Worm (Caenorhabditis elegans) whole organism, L1 larva: Measurements from ENCODE around the gene ZK546.5.

ENCODE experiments used
- C04F5.9 ChIP-seq: sonication (generic microtip); optimal IDR thresholded peaks from 2 replicates; lab custom pipeline; 2016; ENCODE audit warnings: missing genetic modification characterization, missing compliant biosample characterization
- C16A3.4 ChIP-seq: fragments of 150-350 bp; optimal IDR thresholded peaks from 2 replicates; lab custom pipeline; 2014; ENCODE audit warnings: missing biosample characterization, missing genetic modification characterization
- F16B12.6 ChIP-seq: fragments of 150-350 bp; optimal IDR thresholded peaks from 2 replicates; lab custom pipeline; 2014; ENCODE audit warnings: missing biosample characterization, missing genetic modification characterization
- Y116A8C.19 ChIP-seq: sonication (generic microtip); optimal IDR thresholded peaks from 2 replicates; lab custom pipeline; 2016; ENCODE audit warnings: missing compliant biosample characterization, missing genetic modification characterization, borderline replicate concordance
- alr-1 ChIP-seq: fragments of 200-800 bp; sonication (Bioruptor generic); optimal IDR thresholded peaks from 2 replicates; lab custom pipeline; 2018; ENCODE audit warnings: borderline replicate concordance, mild to moderate bottlenecking, missing genetic modification characterization, missing compliant biosample characterization
- aly-2 ChIP-seq: fragments of 150-350 bp; optimal IDR thresholded peaks from 2 replicates; lab custom pipeline; 2014; ENCODE audit warnings: missing biosample characterization, missing genetic modification characterization
- ama-1 ChIP-seq: fragments of 150-350 bp; optimal IDR thresholded peaks from 2 replicates; lab custom pipeline; 2014
- blmp-1 ChIP-seq: fragments of 150-350 bp; optimal IDR thresholded peaks from 2 replicates; lab custom pipeline; 2014; ENCODE audit warnings: missing biosample characterization, missing genetic modification characterization
- ceh-63 ChIP-seq: fragments of 200-800 bp; sonication (Bioruptor generic); optimal IDR thresholded peaks from 2 replicates; lab custom pipeline; 2018; ENCODE audit warnings: mild to moderate bottlenecking, missing genetic modification characterization, missing compliant biosample characterization
- ceh-8 ChIP-seq: fragments of 200-800 bp; sonication (Bioruptor generic); optimal IDR thresholded peaks from 2 replicates; lab custom pipeline; 2018; ENCODE audit warnings: mild to moderate bottlenecking, missing genetic modification characterization, moderate library complexity, missing compliant biosample characterization
- ceh-82 ChIP-seq, 3 experiments: fragments of 150-350 bp in 1 of 3; sonication (generic microtip) in 2 of 3; optimal IDR thresholded peaks; 2 replicates each; lab custom pipeline; 2014 to 2017; ENCODE audit warnings: missing biosample characterization in 3 of 3, missing genetic modification characterization in 3 of 3
- ceh-90 ChIP-seq: sonication (generic microtip); optimal IDR thresholded peaks from 2 replicates; lab custom pipeline; 2016; ENCODE audit warnings: missing genetic modification characterization, missing compliant biosample characterization
- dpl-1 ChIP-seq, 3 experiments: fragments of 150-350 bp in 2 of 3; sonication (generic microtip) in 1 of 3; optimal IDR thresholded peaks; 2 replicates each; lab custom pipeline; 2014 to 2017; ENCODE audit warnings: missing biosample characterization in 3 of 3, missing genetic modification characterization in 3 of 3, missing genetic modification reagents in 3 of 3
- dsc-1 ChIP-seq: sonication (generic microtip); optimal IDR thresholded peaks from 2 replicates; lab custom pipeline; 2016; ENCODE audit warnings: mild to moderate bottlenecking, missing genetic modification characterization, missing compliant biosample characterization
- efl-3 ChIP-seq: fragments of 200-800 bp; sonication (Bioruptor generic); optimal IDR thresholded peaks from 2 replicates; lab custom pipeline; 2018; ENCODE audit warnings: mild to moderate bottlenecking, missing genetic modification characterization, missing compliant biosample characterization
- egl-13 ChIP-seq: sonication (generic microtip); optimal IDR thresholded peaks from 2 replicates; lab custom pipeline; 2016; ENCODE audit warnings: missing genotype, missing genetic modification reagents, missing genetic modification characterization, missing compliant biosample characterization
- egl-27 ChIP-seq, 2 experiments: fragments of 150-350 bp in 1 of 2; sonication (generic microtip); optimal IDR thresholded peaks; 3 replicates each; lab custom pipeline; 2017 to 2018; ENCODE audit warnings: missing biosample characterization in 2 of 2, missing genetic modification characterization in 2 of 2, missing genetic modification reagents in 2 of 2
- elt-2 ChIP-seq: sonication (generic microtip); optimal IDR thresholded peaks from 2 replicates; lab custom pipeline; 2016; ENCODE audit warnings: missing genetic modification characterization, mild to moderate bottlenecking, inconsistent platforms, missing compliant biosample characterization, missing genetic modification reagents
- elt-3 ChIP-seq, 6 experiments: fragments of 150-350 bp in 1 of 6; sonication (generic microtip); optimal IDR thresholded peaks; 2 replicates each; lab custom pipeline; 2017 to 2018; ENCODE audit warnings: missing biosample characterization in 6 of 6, missing genetic modification characterization in 6 of 6, inconsistent platforms in 1 of 6
- ets-5 ChIP-seq: fragments of 200-800 bp; sonication (Bioruptor generic); IDR thresholded peaks from 2 replicates; pipeline ENCODE4 v1.3.6; 2022; ENCODE audit warnings: missing genetic modification characterization, missing compliant biosample characterization
- fkh-4 ChIP-seq: sonication (generic microtip); optimal IDR thresholded peaks from 2 replicates; lab custom pipeline; 2016; ENCODE audit warnings: missing compliant biosample characterization, missing genetic modification characterization, borderline replicate concordance
- fkh-8 ChIP-seq: sonication (generic microtip); optimal IDR thresholded peaks from 2 replicates; lab custom pipeline; 2016; ENCODE audit warnings: mild to moderate bottlenecking, missing genetic modification characterization, missing compliant biosample characterization
- grh-1 ChIP-seq: fragments of 200-800 bp; sonication (Bioruptor generic); IDR thresholded peaks from 2 replicates; pipeline ENCODE4 v1.3.6; 2022; ENCODE audit warnings: missing genetic modification reagents, missing genetic modification characterization, missing compliant biosample characterization
- hlh-17 ChIP-seq: fragments of 200-800 bp; sonication (Bioruptor generic); optimal IDR thresholded peaks from 2 replicates; lab custom pipeline; 2018; ENCODE audit warnings: missing genetic modification characterization, mild to moderate bottlenecking, missing compliant biosample characterization, moderate library complexity, borderline replicate concordance
- hlh-4 ChIP-seq: sonication (generic microtip); optimal IDR thresholded peaks from 2 replicates; lab custom pipeline; 2016; ENCODE audit warnings: mild to moderate bottlenecking, missing genetic modification characterization, missing compliant biosample characterization
- irx-1 ChIP-seq: sonication (generic microtip); optimal IDR thresholded peaks from 2 replicates; lab custom pipeline; 2016; ENCODE audit warnings: missing genetic modification characterization, missing compliant biosample characterization
- jun-1 ChIP-seq: fragments of 150-350 bp; optimal IDR thresholded peaks from 2 replicates; lab custom pipeline; 2014; ENCODE audit warnings: missing biosample characterization, missing genetic modification reagents, missing genetic modification characterization
- lir-3 ChIP-seq: sonication (generic microtip); optimal IDR thresholded peaks from 2 replicates; lab custom pipeline; 2016; ENCODE audit warnings: mild to moderate bottlenecking, missing genetic modification characterization, moderate library complexity, missing compliant biosample characterization; ENCODE audit not compliant: poor library complexity
- mep-1 ChIP-seq: fragments of 150-350 bp; optimal IDR thresholded peaks from 2 replicates; lab custom pipeline; 2014; ENCODE audit warnings: missing biosample characterization, missing genetic modification characterization
- nhr-11 ChIP-seq: fragments of 150-350 bp; optimal IDR thresholded peaks from 2 replicates; lab custom pipeline; 2014; ENCODE audit warnings: missing biosample characterization, missing genetic modification characterization
- nhr-12 ChIP-seq: sonication (generic microtip); optimal IDR thresholded peaks from 2 replicates; lab custom pipeline; 2017; ENCODE audit warnings: missing biosample characterization, missing genetic modification characterization
- nhr-19 ChIP-seq: fragments of 200-800 bp; sonication (Bioruptor generic); conservative IDR thresholded peaks from 2 replicates; pipeline ENCODE4 v1.3.6; 2022; ENCODE audit warnings: missing genetic modification characterization, missing compliant biosample characterization
- nhr-237 ChIP-seq: fragments of 150-350 bp; optimal IDR thresholded peaks from 2 replicates; lab custom pipeline; 2014; ENCODE audit warnings: missing biosample characterization, missing genetic modification characterization
- nhr-28 ChIP-seq: fragments of 150-350 bp; optimal IDR thresholded peaks from 2 replicates; lab custom pipeline; 2014; ENCODE audit warnings: missing biosample characterization, missing genetic modification characterization
- nhr-47 ChIP-seq: sonication (generic microtip); optimal IDR thresholded peaks from 2 replicates; lab custom pipeline; 2016; ENCODE audit warnings: mild to moderate bottlenecking, missing genetic modification characterization, moderate library complexity, missing compliant biosample characterization
- nhr-71 ChIP-seq: sonication (generic microtip); optimal IDR thresholded peaks from 2 replicates; lab custom pipeline; 2016; ENCODE audit warnings: mild to moderate bottlenecking, missing genetic modification characterization, moderate library complexity, missing compliant biosample characterization
- nhr-76 ChIP-seq: sonication (generic microtip); optimal IDR thresholded peaks from 2 replicates; lab custom pipeline; 2017; ENCODE audit warnings: missing biosample characterization, missing genetic modification characterization
- nhr-77 ChIP-seq: fragments of 150-350 bp; optimal IDR thresholded peaks from 2 replicates; lab custom pipeline; 2014; ENCODE audit warnings: missing biosample characterization, missing genetic modification characterization
- nhr-84 ChIP-seq: sonication (generic microtip); optimal IDR thresholded peaks from 2 replicates; lab custom pipeline; 2017; ENCODE audit warnings: missing biosample characterization, missing genetic modification characterization
- nhr-90 ChIP-seq: sonication (generic microtip); optimal IDR thresholded peaks from 2 replicates; lab custom pipeline; 2016; ENCODE audit warnings: mild to moderate bottlenecking, missing genetic modification characterization, missing compliant biosample characterization; ENCODE audit not compliant: poor library complexity
- pag-3 ChIP-seq: sonication (generic microtip); optimal IDR thresholded peaks from 2 replicates; lab custom pipeline; 2017; ENCODE audit warnings: missing genetic modification characterization, mild to moderate bottlenecking, missing compliant biosample characterization, antibody characterized with exemption, borderline replicate concordance; ENCODE audit not compliant: insufficient read depth
- pqm-1 ChIP-seq: sonication (generic microtip); optimal IDR thresholded peaks from 3 replicates; lab custom pipeline; 2017; ENCODE audit warnings: missing biosample characterization, missing genetic modification characterization
- skn-1 ChIP-seq: fragments of 150-350 bp; optimal IDR thresholded peaks from 2 replicates; lab custom pipeline; 2014; ENCODE audit warnings: missing biosample characterization, missing genetic modification characterization
- swsn-7 ChIP-seq: sonication (generic microtip); optimal IDR thresholded peaks from 2 replicates; lab custom pipeline; 2016; ENCODE audit warnings: missing genetic modification characterization, missing compliant biosample characterization
- tlp-1 ChIP-seq: fragments of 150-350 bp; optimal IDR thresholded peaks from 2 replicates; lab custom pipeline; 2014; ENCODE audit warnings: missing biosample characterization, missing genetic modification characterization
- unc-62 ChIP-seq: fragments of 150-350 bp; optimal IDR thresholded peaks from 2 replicates; lab custom pipeline; 2014; ENCODE audit warnings: missing biosample characterization, missing genetic modification reagents, missing genetic modification characterization
- vab-15 ChIP-seq: sonication (generic microtip); optimal IDR thresholded peaks from 2 replicates; lab custom pipeline; 2017; ENCODE audit warnings: missing genotype, mild to moderate bottlenecking, missing genetic modification characterization, missing compliant biosample characterization
- xbp-1 ChIP-seq: sonication (generic microtip); optimal IDR thresholded peaks from 2 replicates; lab custom pipeline; 2016; ENCODE audit warnings: missing genetic modification characterization, missing compliant biosample characterization
- zip-4 ChIP-seq: fragments of 200-800 bp; sonication (Bioruptor generic); optimal IDR thresholded peaks from 2 replicates; lab custom pipeline; 2018; ENCODE audit warnings: mild to moderate bottlenecking, missing genetic modification characterization, moderate library complexity, missing compliant biosample characterization
- ztf-11 ChIP-seq, 2 experiments: sonication (generic microtip); optimal IDR thresholded peaks; 2 replicates each; lab custom pipeline; 2016 to 2017; ENCODE audit warnings: missing genetic modification characterization in 2 of 2, missing biosample characterization in 1 of 2, missing compliant biosample characterization in 1 of 2
- ztf-4 ChIP-seq: fragments of 150-350 bp; optimal IDR thresholded peaks from 2 replicates; lab custom pipeline; 2014; ENCODE audit warnings: missing biosample characterization, missing genetic modification characterization

Gene ZK546.5

DNA sequence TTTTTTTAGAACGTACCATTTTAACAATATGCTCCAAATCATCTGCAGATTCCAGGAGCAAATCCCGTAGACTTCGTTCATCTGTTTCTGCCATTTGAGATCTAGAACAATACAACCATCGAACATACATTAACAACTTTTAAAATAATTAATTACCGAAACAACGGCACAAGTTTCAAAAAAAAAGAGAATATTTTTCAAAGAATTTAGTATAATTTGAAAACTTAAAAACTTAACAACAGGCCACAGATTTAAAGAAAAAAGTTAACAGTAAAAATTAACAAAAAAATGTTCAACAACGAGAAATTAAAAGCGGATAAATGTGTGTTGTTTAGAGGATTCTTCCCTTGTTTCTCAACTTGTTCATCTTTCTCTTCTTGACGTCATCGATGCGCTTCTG is 8.2 kb downstream of the ZK546.5 start, which contains the start of gene mdt-4:
TSS of gene mdt-4 (minus strand) at position 101 of the 400 bp plus-strand sequence.
- TF ChIP-seq zip-4 (GFP tag; lab: Kevin White, UChicago) (no peak), tlp-1 (no peak), swsn-7 (tag; lab: Kevin White, UChicago) (no peak), nhr-28 (tag; lab: Kevin White, UChicago) (no peak), alr-1 (no peak), blmp-1 (tag; lab: Kevin White, UChicago) (no peak), ceh-63 (no peak), aly-2 (no peak), pqm-1 (tag; lab: Kevin White, UChicago) (no peak), nhr-84 (tag; lab: Kevin White, UChicago) (no peak), nhr-19 (GFP tag; lab: Robert Waterston, UW) (no peak), ets-5 (GFP tag; lab: Robert Waterston, UW) (no peak), C04F5.9 (tag; lab: Kevin White, UChicago) (no peak), nhr-237 (tag; lab: Kevin White, UChicago) (no peak), nhr-47 (tag; lab: Kevin White, UChicago) (no peak)
- TF ChIP-seq, all 84 proteins: peak for 0

DNA sequence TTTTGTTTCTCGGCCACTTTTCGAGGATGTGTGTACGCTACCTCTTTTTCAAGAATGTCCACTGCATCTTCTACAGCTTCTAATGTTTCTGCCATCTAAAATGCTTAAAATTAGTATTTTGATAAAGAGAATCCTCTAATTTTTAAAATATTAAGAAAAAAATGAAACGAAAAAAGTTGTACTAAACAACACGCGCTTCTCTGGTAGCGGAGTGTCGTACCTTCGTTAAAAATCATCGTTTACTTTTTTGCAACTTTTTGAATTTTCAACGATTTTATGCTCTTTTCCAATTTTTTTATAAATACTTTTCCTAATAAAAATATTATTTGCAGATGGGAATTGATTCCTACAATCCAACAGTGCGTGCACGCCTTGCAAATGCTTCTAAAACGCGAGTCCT is 10.1 kb downstream of the ZK546.5 start, which contains the start of the genes gldi-11 and ZK546.2:
TSS of gene gldi-11 (minus strand) at position 95 of the 400 bp plus-strand sequence.
TSS of gene ZK546.2 (plus strand) at position 333 of the 400 bp plus-strand sequence.
- TF ChIP-seq nhr-90 (tag; lab: Kevin White, UChicago) (peak; percentile 1), fkh-8 (tag; lab: Kevin White, UChicago) (no peak), ceh-8 (no peak), C16A3.4 (tag; lab: Kevin White, UChicago) (no peak), hlh-17 (no peak), nhr-76 (tag; lab: Kevin White, UChicago) (no peak), pag-3 (tag; lab: Kevin White, UChicago) (no peak), Y116A8C.19 (tag; lab: Kevin White, UChicago) (no peak), ceh-82 (tag; optimal IDR thresholded peaks at IDR 0.05; lab: Kevin White, UChicago) (no peak), nhr-12 (no peak), ceh-90 (tag; lab: Kevin White, UChicago) (no peak), nhr-237 (tag; lab: Kevin White, UChicago) (no peak), ztf-11 (tag; optimal IDR thresholded peaks at IDR 0.05; lab: Kevin White, UChicago) (no peak), vab-15 (no peak), tlp-1 (no peak), F16B12.6 (tag; lab: Kevin White, UChicago) (peak; percentile 11), dsc-1 (no peak), irx-1 (tag; lab: Kevin White, UChicago) (no peak), dpl-1 (GFP tag; optimal IDR thresholded peaks at IDR 0.05; lab: Kevin White, UChicago) (peak in 1 of 3 experiments; percentile 14), elt-3 (tag; optimal IDR thresholded peaks at IDR 0.05; lab: Kevin White, UChicago) (no peak), hlh-4 (tag; lab: Kevin White, UChicago) (no peak), skn-1 (tag; lab: Kevin White, UChicago) (peak; percentile 5), ama-1 (lab: Kevin White, UChicago) (no peak), jun-1 (no peak), mep-1 (no peak), grh-1 (GFP tag; lab: Robert Waterston, UW) (no peak), fkh-4 (tag; lab: Kevin White, UChicago) (no peak), xbp-1 (no peak), egl-27 (tag; optimal IDR thresholded peaks at IDR 0.05; lab: Kevin White, UChicago) (no peak), unc-62 (no peak), nhr-77 (tag; lab: Kevin White, UChicago) (no peak), egl-13 (tag; lab: Kevin White, UChicago) (no peak), lir-3 (tag; lab: Kevin White, UChicago) (no peak), nhr-11 (no peak), nhr-71 (tag; lab: Kevin White, UChicago) (no peak), ztf-4 (tag; lab: Kevin White, UChicago) (no peak), elt-2 (tag; lab: Kevin White, UChicago) (peak; percentile 1), nhr-28 (tag; lab: Kevin White, UChicago) (no peak), zip-4 (GFP tag; lab: Kevin White, UChicago) (no peak), efl-3 (GFP tag; lab: Kevin White, UChicago) (no peak)
